Worm (Caenorhabditis elegans): ENCODE results near the gene dpf-6.

Gene dpf-6

ce11 chrIII:8010260-8010822 is 27.7 kb upstream of the dpf-6 start, which contains the start of gene cit-1.2:
Gene cit-1.2 (plus strand): TSS chrIII:8010772.
- TF ChIP-seq ceh-82 (tag; optimal IDR thresholded peaks at IDR 0.05) (no peak), lin-1 (GFP tag; IDR thresholded peaks at IDR 0.05) (no peak), zip-2 (tag; optimal IDR thresholded peaks at IDR 0.05) (peak; percentile 51), dmd-8 (GFP tag; IDR thresholded peaks at IDR 0.05) (no peak), nhr-48 (tag; optimal IDR thresholded peaks at IDR 0.05) (no peak), spr-3 (GFP tag; optimal IDR thresholded peaks at IDR 0.05) (no peak), lsy-2 (tag; optimal IDR thresholded peaks at IDR 0.05) (no peak), skn-1 (tag; optimal IDR thresholded peaks at IDR 0.05) (no peak), ceh-44 (GFP tag; IDR thresholded peaks at IDR 0.05) (no peak)

- TF ChIP-seq mes-2 (tag; optimal IDR thresholded peaks at IDR 0.05; ENCODE audit: poor library complexity, severe bottlenecking) (no peak), php-3 (GFP tag; IDR thresholded peaks at IDR 0.05) (no peak), lin-15B (tag; optimal IDR thresholded peaks at IDR 0.05) (no peak), gei-8 (GFP tag; optimal IDR thresholded peaks at IDR 0.05) (no peak), nhr-102 (tag; optimal IDR thresholded peaks at IDR 0.05) (no peak), sdz-12 (GFP tag; optimal IDR thresholded peaks at IDR 0.05) (no peak), zfp-3 (GFP tag; conservative IDR thresholded peaks at IDR 0.05) (no peak), dmd-6 (GFP tag; IDR thresholded peaks at IDR 0.05) (no peak), egl-43 (GFP tag; IDR thresholded peaks at IDR 0.05) (no peak), nhr-42 (GFP tag; IDR thresholded peaks at IDR 0.05) (no peak), T26A8.4 (GFP tag; IDR thresholded peaks at IDR 0.05) (no peak), ama-1 (optimal IDR thresholded peaks at IDR 0.05) (no peak), nhr-76 (tag; optimal IDR thresholded peaks at IDR 0.05) (no peak), zag-1 (tag; optimal IDR thresholded peaks at IDR 0.05) (no peak), rbr-2 (tag; optimal IDR thresholded peaks at IDR 0.05) (no peak), mxl-3 (GFP tag; optimal IDR thresholded peaks at IDR 0.05) (no peak), ceh-82 (tag; optimal IDR thresholded peaks at IDR 0.05) (no peak), mxl-2 (GFP tag; conservative IDR thresholded peaks at IDR 0.05) (no peak), unc-39 (tag; optimal IDR thresholded peaks at IDR 0.05) (no peak), lin-13 (GFP tag; optimal IDR thresholded peaks at IDR 0.05) (no peak)
These were observed 24.5 kb upstream of the dpf-6 start for ce11 chrIII:8013582-8013981.

- no peak for TF ChIP-seq lin-13 (GFP tag; optimal IDR thresholded peaks at IDR 0.05)
- TF ChIP-seq lin-29 (GFP tag; IDR thresholded peaks at IDR 0.05): no peak
- TF ChIP-seq daf-19 (GFP tag; conservative IDR thresholded peaks at IDR 0.05): no peak
- TF ChIP-seq ceh-32 (tag; optimal IDR thresholded peaks at IDR 0.05; ENCODE audit: poor library complexity): no peak
- peak; percentile 42 for TF ChIP-seq aha-1 (tag)
- TF ChIP-seq mdl-1 (tag; optimal IDR thresholded peaks at IDR 0.05): no peak
These were observed 21.6 kb upstream of the dpf-6 start, which contains the start of gene F44B9.5 for ce11 chrIII:8016438-8016837. Gene F44B9.5 (minus strand): TSS chrIII:8016538.

ce11 chrIII:8017053-8017452 is 21.0 kb upstream of the dpf-6 start:
- no peak for TF ChIP-seq madf-9 (GFP tag; conservative IDR thresholded peaks at IDR 0.05)
- TF ChIP-seq nhr-77 (tag; optimal IDR thresholded peaks at IDR 0.05): no peak
- no peak for TF ChIP-seq pqm-1 (tag; optimal IDR thresholded peaks at IDR 0.05)
- TF ChIP-seq vab-7 (GFP tag; IDR thresholded peaks at IDR 0.05): no peak
- no peak for TF ChIP-seq lin-15B (tag; optimal IDR thresholded peaks at IDR 0.05)
- TF ChIP-seq daf-16 (GFP tag; optimal IDR thresholded peaks at IDR 0.05): no peak
- peak; percentile 96 for TF ChIP-seq daf-16 (tag; optimal IDR thresholded peaks at IDR 0.05)
